Fruit fly (Drosophila melanogaster): Measurements from ENCODE around the gene Fhos.

DNA sequence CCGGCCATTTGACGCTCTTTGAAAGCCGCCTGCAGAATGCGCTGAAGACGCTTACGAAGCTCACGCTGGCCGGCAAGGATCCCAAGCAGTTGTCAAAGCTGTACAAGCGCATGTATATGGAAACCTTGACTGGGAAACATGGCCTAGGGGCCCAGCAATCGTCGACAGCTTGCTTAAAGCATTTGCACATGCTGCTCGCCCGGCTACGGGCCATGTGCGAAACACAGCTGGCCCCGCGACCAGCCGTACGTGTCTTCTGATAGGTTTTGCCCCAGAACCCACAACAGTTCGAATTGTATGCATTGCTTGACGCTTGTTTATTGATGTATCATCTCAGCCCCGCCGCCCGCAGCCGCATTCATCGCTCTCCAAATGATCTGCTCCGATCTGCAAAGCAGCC, 28.2 kb upstream of the Fhos start:
- TF ChIP-seq cyc (GFP tag; optimal IDR thresholded peaks at IDR 0.05) (no peak), Eip75B (GFP tag; optimal IDR thresholded peaks at IDR 0.05) (no peak), net (GFP tag; optimal IDR thresholded peaks at IDR 0.05) (no peak), Smox (GFP tag; optimal IDR thresholded peaks at IDR 0.05) (no peak), Sox14 (GFP tag; optimal IDR thresholded peaks at IDR 0.05) (no peak), CG3032 (tag; optimal IDR thresholded peaks at IDR 0.05) (no peak), OdsH (GFP tag; optimal IDR thresholded peaks at IDR 0.05) (no peak), Blimp-1 (GFP tag; optimal IDR thresholded peaks at IDR 0.05) (no peak), CG16779 (tag; optimal IDR thresholded peaks at IDR 0.05) (no peak), Gug (GFP tag; IDR thresholded peaks at IDR 0.05) (no peak), Sox102F (GFP tag; optimal IDR thresholded peaks at IDR 0.05) (no peak)
